Fruit fly (Drosophila melanogaster) whole organism, prepupa: Measurements from ENCODE around the gene Gpdh1.

Experiments used
- CG11294 ChIP-seq: fragments of 200-800 bp; sonication (Bioruptor generic); IDR thresholded peaks from 2 replicates; pipeline ENCODE4 v1.3.6; 2022; ENCODE audit warnings: missing biosample characterization, missing genetic modification characterization
- CG11762 ChIP-seq: fragments of 200-800 bp; sonication (Bioruptor generic); optimal IDR thresholded peaks from 3 replicates; lab custom pipeline; 2016; ENCODE audit warnings: missing biosample characterization, missing genetic modification characterization; ENCODE audit not compliant: insufficient read depth

- no peak for TF ChIP-seq CG11762 (GFP tag; lab: Kevin White, UChicago)
- TF ChIP-seq CG11294 (GFP tag; lab: Robert Waterston, UW): no peak
These were observed 49.6 kb upstream of the Gpdh1 start, which contains the start of gene Acp26Aa for dm6 chr2L:5893796-5894195.
